Fruit fly (Drosophila melanogaster): ENCODE data around the gene CG8945.
A peak's percentile ranks its signal among the peaks of the same experiment; 100 is the strongest.

Gene CG8945

DNA sequence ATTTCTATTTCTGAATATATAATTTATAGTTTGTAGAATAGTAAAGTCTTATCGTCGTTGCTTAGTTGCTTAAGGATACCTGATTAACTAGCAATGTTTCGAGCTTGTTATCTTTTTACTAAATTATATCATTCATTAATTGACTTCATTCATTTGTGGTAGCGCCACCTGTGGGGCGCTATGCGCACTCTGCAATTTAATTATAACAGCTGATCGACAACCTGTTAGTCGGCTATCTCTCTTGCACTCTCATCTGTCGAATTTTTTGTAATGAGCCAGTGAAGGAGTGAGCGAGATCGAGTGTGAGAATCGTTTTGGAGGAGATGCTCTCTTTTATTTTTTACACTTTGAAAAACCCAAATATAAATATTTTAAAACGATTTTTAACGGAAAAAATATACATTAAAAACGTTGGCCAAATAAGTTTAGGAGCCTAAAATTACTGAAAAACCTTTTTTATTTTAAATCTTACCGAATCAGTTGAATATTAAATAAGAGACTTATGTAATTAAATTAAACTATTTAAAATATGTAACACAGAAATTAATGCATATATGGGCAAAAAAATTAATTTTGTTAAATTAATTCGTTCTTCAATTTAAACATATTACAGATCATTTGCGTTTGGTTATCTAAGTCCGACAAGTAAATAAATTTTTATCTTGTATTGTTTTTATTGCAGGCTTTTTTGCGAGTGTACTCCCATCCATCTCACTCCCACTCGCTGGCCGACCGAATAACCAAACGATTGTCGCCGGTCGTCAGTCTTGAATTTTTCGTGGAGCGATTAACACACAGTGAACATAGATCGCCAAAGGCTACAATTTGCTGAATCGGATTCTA, 3.8 kb upstream of the CG8945 start, which contains the start of the genes CG16700 and CG4991 (continued):
- TF ChIP-seq sens (GFP tag) (peak; percentile 86), slou (GFP tag; optimal IDR thresholded peaks at IDR 0.05) (peak; percentile 78), sd (tag; optimal IDR thresholded peaks at IDR 0.05) (peak; percentile 98), seq (GFP tag; IDR thresholded peaks at IDR 0.05) (no peak), CG6272 (GFP tag; IDR thresholded peaks at IDR 0.05) (peak; percentile 32; the same call in 1 of the 2 replicates), cwo (GFP tag; optimal IDR thresholded peaks at IDR 0.05) (peak; percentile 76), ac (GFP tag; optimal IDR thresholded peaks at IDR 0.05) (no peak), Atf6 (GFP tag; IDR thresholded peaks at IDR 0.05) (peak; percentile 58; the same call in 1 of the 2 replicates), Hand (GFP tag; optimal IDR thresholded peaks at IDR 0.05) (peak; percentile 67), her (GFP tag; optimal IDR thresholded peaks at IDR 0.05) (no peak), CG4282 (GFP tag; optimal IDR thresholded peaks at IDR 0.05) (no peak), CG11723 (GFP tag; optimal IDR thresholded peaks at IDR 0.05) (peak; percentile 67), CG4404 (GFP tag; IDR thresholded peaks at IDR 0.05) (peak; percentile 71), Taf1 (GFP tag; IDR thresholded peaks at IDR 0.05) (peak; percentile 39; the same call in 1 of the 2 replicates), sim (GFP tag; IDR thresholded peaks at IDR 0.05) (0 out of 2 replicates have a peak, but pooled peaks have one; percentile 6), CG9215 (GFP tag; IDR thresholded peaks at IDR 0.05) (peak; percentile 82), Sry-β (GFP tag; optimal IDR thresholded peaks at IDR 0.05) (peak; percentile 17), bab2 (GFP tag; optimal IDR thresholded peaks at IDR 0.05) (peak; percentile 43), mld (GFP tag; IDR thresholded peaks at IDR 0.05; ENCODE audit: partially characterized antibody) (no peak), CG31365 (tag; optimal IDR thresholded peaks at IDR 0.05) (no peak), schlank (tag; optimal IDR thresholded peaks at IDR 0.05) (no peak), pum (GFP tag; optimal IDR thresholded peaks at IDR 0.05) (no peak), CG10321 (GFP tag; IDR thresholded peaks at IDR 0.05) (no peak; the same call in 1 of the 2 replicates), bsh (GFP tag; optimal IDR thresholded peaks at IDR 0.05) (peak in 1 of 2 experiments; percentile 71), Sox100B (GFP tag; optimal IDR thresholded peaks at IDR 0.05) (peak; percentile 90), CG12104 (GFP tag; optimal IDR thresholded peaks at IDR 0.05) (peak; percentile 76), Ets65A (GFP tag) (no peak), CG31388 (GFP tag; optimal IDR thresholded peaks at IDR 0.05) (peak; percentile 16), CG18011 (GFP tag; optimal IDR thresholded peaks at IDR 0.05) (no peak), D19B (GFP tag; optimal IDR thresholded peaks at IDR 0.05) (peak; percentile 66), pzg (GFP tag; optimal IDR thresholded peaks at IDR 0.05) (no peak), Rx (GFP tag; IDR thresholded peaks at IDR 0.05) (peak; percentile 61), vfl (GFP tag; optimal IDR thresholded peaks at IDR 0.05) (no peak), CG10959 (GFP tag; IDR thresholded peaks at IDR 0.05) (no peak), CG11695 (GFP tag; IDR thresholded peaks at IDR 0.05) (peak; percentile 74), en (GFP tag; optimal IDR thresholded peaks at IDR 0.05) (no peak), ems (GFP tag; optimal IDR thresholded peaks at IDR 0.05) (no peak), Myb (GFP tag; optimal IDR thresholded peaks at IDR 0.05) (no peak), CG8359 (GFP tag; optimal IDR thresholded peaks at IDR 0.05; ENCODE audit: borderline replicate concordance) (peak; percentile 31), CrebB (tag; optimal IDR thresholded peaks at IDR 0.05) (no peak), org-1 (GFP tag; optimal IDR thresholded peaks at IDR 0.05) (peak; percentile 70), unc-4 (GFP tag; IDR thresholded peaks at IDR 0.05; ENCODE audit: partially characterized antibody) (no peak), corto (GFP tag; optimal IDR thresholded peaks at IDR 0.05) (no peak), CG16813 (GFP tag; IDR thresholded peaks at IDR 0.05; ENCODE audit: partially characterized antibody) (no peak), repo (GFP tag; optimal IDR thresholded peaks at IDR 0.05) (no peak), pita (GFP tag; optimal IDR thresholded peaks at IDR 0.05) (no peak), tin (GFP tag; optimal IDR thresholded peaks at IDR 0.05) (peak; percentile 70), Antp (GFP tag; optimal IDR thresholded peaks at IDR 0.05) (no peak), inv (GFP tag; IDR thresholded peaks at IDR 0.05; ENCODE audit: partially characterized antibody) (no peak)
